Worm (Caenorhabditis elegans): ENCODE measurements around the gene Y102A5C.4.

Y102A5C.4 gene

DNA sequence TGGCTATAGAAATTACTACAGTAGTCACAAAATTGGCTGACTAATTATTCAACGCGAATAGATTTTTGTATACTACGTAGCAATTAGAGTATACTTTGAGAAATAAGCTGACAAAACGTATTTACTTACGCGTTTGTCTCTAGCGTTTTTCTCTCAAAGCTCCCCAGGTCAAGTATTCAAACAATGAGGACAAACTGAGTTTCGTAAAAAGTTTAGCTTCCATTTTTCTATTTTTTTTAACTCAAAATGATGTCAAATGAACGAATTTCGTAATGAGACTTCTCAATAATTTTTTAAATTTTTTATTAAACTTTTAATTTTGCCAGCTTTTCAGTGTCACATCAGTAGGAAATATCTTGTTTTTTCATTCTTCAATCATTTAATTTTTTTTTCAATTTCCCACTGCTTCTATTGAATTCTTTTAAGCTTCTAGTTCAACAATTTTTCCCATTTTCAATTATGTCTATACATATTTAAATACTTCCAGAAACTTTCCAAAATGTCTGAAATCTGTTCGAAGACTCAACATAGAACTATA, 33.2 kb upstream of the Y102A5C.4 start, which contains the start of the genes ifas-2 and fbxa-44:
Gene ifas-2, minus strand, starts transcription at position 101 of the 538 bp plus-strand sequence.
Gene fbxa-44, plus strand, starts transcription at position 488 of the 538 bp plus-strand sequence.
- TF ChIP-seq ceh-13 (GFP tag; optimal IDR thresholded peaks at IDR 0.05) (no peak), flt-1 (GFP tag; IDR thresholded peaks at IDR 0.05) (no peak), ets-7 (tag; optimal IDR thresholded peaks at IDR 0.05) (no peak), tbx-11 (GFP tag; IDR thresholded peaks at IDR 0.05) (no peak), tbx-37 (GFP tag; conservative IDR thresholded peaks at IDR 0.05) (no peak), hmg-4 (GFP tag; optimal IDR thresholded peaks at IDR 0.05) (no peak), ama-1 (optimal IDR thresholded peaks at IDR 0.05) (no peak), F13C5.2 (tag; optimal IDR thresholded peaks at IDR 0.05) (no peak), scrt-1 (GFP tag; IDR thresholded peaks at IDR 0.05) (no peak)

- TF ChIP-seq ceh-13 (GFP tag; optimal IDR thresholded peaks at IDR 0.05) (no peak), ets-7 (tag; optimal IDR thresholded peaks at IDR 0.05) (no peak), ceh-36 (tag; optimal IDR thresholded peaks at IDR 0.05) (no peak), pes-1 (GFP tag; IDR thresholded peaks at IDR 0.05) (no peak), scrt-1 (GFP tag; IDR thresholded peaks at IDR 0.05) (no peak), flt-1 (GFP tag; IDR thresholded peaks at IDR 0.05) (no peak), ama-1 (optimal IDR thresholded peaks at IDR 0.05) (no peak), hnd-1 (tag; optimal IDR thresholded peaks at IDR 0.05) (no peak), tbx-11 (GFP tag; IDR thresholded peaks at IDR 0.05) (no peak), aly-1 (tag; optimal IDR thresholded peaks at IDR 0.05) (no peak), F13C5.2 (tag; optimal IDR thresholded peaks at IDR 0.05) (no peak)
Measured at ce11 chrV:16893440-16893839, 28.6 kb upstream of the Y102A5C.4 start, which contains the start of gene F09C6.15. Gene F09C6.15 (plus strand): TSS chrV:16893740.

DNA sequence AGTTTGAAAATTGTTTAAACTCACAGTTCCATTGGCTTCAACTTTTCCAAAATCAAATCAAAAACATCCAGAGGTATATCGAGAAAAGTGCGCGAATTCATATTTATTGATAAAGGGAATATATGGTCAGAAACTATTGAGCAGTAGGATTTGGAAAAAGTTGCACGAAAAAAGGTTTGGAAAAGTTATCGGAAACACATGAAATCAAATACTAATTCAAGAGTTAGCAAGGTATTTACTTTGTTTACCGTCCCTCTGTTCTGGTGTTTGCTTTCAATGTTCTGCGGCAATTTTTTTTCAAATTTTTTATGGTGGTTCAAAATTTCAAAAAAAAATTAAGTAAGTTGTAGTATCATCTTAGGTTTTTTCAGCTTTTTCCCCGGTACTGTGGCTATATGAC, 22.7 kb upstream of the Y102A5C.4 start, which contains the start of gene fbxa-45:
Gene fbxa-45, minus strand, starts transcription at position 101 of the 400 bp plus-strand sequence.
- TF ChIP-seq ama-1 (optimal IDR thresholded peaks at IDR 0.05) (no peak), pes-1 (GFP tag; IDR thresholded peaks at IDR 0.05) (no peak), sea-1 (GFP tag; conservative IDR thresholded peaks at IDR 0.05) (no peak), hmg-4 (GFP tag; optimal IDR thresholded peaks at IDR 0.05) (no peak), ceh-36 (tag; optimal IDR thresholded peaks at IDR 0.05) (no peak), ceh-13 (GFP tag; optimal IDR thresholded peaks at IDR 0.05) (no peak), hnd-1 (tag; optimal IDR thresholded peaks at IDR 0.05) (no peak), aly-1 (tag; optimal IDR thresholded peaks at IDR 0.05) (no peak), B0310.2 (tag; optimal IDR thresholded peaks at IDR 0.05) (no peak), hmbx-1 (tag; optimal IDR thresholded peaks at IDR 0.05) (no peak), tra-4 (tag; optimal IDR thresholded peaks at IDR 0.05) (no peak), tbx-37 (GFP tag; conservative IDR thresholded peaks at IDR 0.05) (no peak), F13C5.2 (tag; optimal IDR thresholded peaks at IDR 0.05) (no peak), tbx-11 (GFP tag; IDR thresholded peaks at IDR 0.05) (no peak), ets-7 (tag; optimal IDR thresholded peaks at IDR 0.05) (no peak), flt-1 (GFP tag; IDR thresholded peaks at IDR 0.05) (no peak), scrt-1 (GFP tag; IDR thresholded peaks at IDR 0.05) (no peak)

DNA sequence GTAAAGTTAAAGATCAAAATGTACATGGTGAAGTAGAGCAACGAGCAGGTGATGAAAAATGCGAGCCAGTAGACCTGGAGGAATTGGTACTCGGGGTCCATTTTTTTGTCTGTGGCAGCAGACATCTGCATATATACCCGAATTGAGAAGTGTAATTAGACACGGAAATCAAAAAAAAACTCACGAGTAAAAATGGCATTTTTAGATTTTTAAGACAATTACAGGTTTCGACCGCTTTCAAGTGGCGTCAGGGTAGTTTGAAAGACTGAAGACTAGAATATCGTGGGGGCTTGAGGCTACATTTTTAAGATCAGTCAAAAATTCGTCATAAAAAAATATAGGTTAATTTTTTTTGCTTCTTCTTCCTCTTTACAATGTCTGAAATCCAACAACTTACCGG, 19.3 kb upstream of the Y102A5C.4 start, which contains the start of gene srd-68:
Gene srd-68, minus strand, starts transcription at position 101 of the 400 bp plus-strand sequence.
- TF ChIP-seq pes-1 (GFP tag; IDR thresholded peaks at IDR 0.05): no peak
- TF ChIP-seq tra-4 (tag; optimal IDR thresholded peaks at IDR 0.05): no peak
- no peak for TF ChIP-seq hmbx-1 (tag; optimal IDR thresholded peaks at IDR 0.05)
- no peak for TF ChIP-seq aly-1 (tag; optimal IDR thresholded peaks at IDR 0.05)
- no peak for TF ChIP-seq flt-1 (GFP tag; IDR thresholded peaks at IDR 0.05)
- TF ChIP-seq sea-1 (GFP tag; conservative IDR thresholded peaks at IDR 0.05): no peak
- no peak for TF ChIP-seq tbx-37 (GFP tag; conservative IDR thresholded peaks at IDR 0.05)
- TF ChIP-seq ceh-13 (GFP tag; optimal IDR thresholded peaks at IDR 0.05): no peak
- no peak for TF ChIP-seq ceh-36 (tag; optimal IDR thresholded peaks at IDR 0.05)
- no peak for TF ChIP-seq B0310.2 (tag; optimal IDR thresholded peaks at IDR 0.05)
- no peak for TF ChIP-seq hnd-1 (tag; optimal IDR thresholded peaks at IDR 0.05)
- no peak for TF ChIP-seq tbx-11 (GFP tag; IDR thresholded peaks at IDR 0.05)
- TF ChIP-seq scrt-1 (GFP tag; IDR thresholded peaks at IDR 0.05): no peak
- no peak for TF ChIP-seq F13C5.2 (tag; optimal IDR thresholded peaks at IDR 0.05)
- TF ChIP-seq ama-1 (optimal IDR thresholded peaks at IDR 0.05): no peak
- TF ChIP-seq ets-7 (tag; optimal IDR thresholded peaks at IDR 0.05): no peak

ce11 chrV:16904612-16905011, 17.4 kb upstream of the Y102A5C.4 start, which contains the start of gene nhr-262:
Gene nhr-262 (plus strand): TSS chrV:16904912.
- TF ChIP-seq ceh-36 (tag; optimal IDR thresholded peaks at IDR 0.05): no peak
- no peak for TF ChIP-seq ets-7 (tag; optimal IDR thresholded peaks at IDR 0.05)
- TF ChIP-seq B0310.2 (tag; optimal IDR thresholded peaks at IDR 0.05): no peak
- no peak for TF ChIP-seq hmbx-1 (tag; optimal IDR thresholded peaks at IDR 0.05)
- no peak for TF ChIP-seq sea-1 (GFP tag; conservative IDR thresholded peaks at IDR 0.05)
- TF ChIP-seq scrt-1 (GFP tag; IDR thresholded peaks at IDR 0.05): no peak
- TF ChIP-seq tbx-37 (GFP tag; conservative IDR thresholded peaks at IDR 0.05): no peak
- TF ChIP-seq tra-4 (tag; optimal IDR thresholded peaks at IDR 0.05): no peak
- no peak for TF ChIP-seq pes-1 (GFP tag; IDR thresholded peaks at IDR 0.05)

ce11 chrV:16909871-16910270, 12.2 kb upstream of the Y102A5C.4 start, which contains the start of gene F09C6.16:
Gene F09C6.16 (minus strand): TSS chrV:16909971.
- no peak for TF ChIP-seq sea-1 (GFP tag; conservative IDR thresholded peaks at IDR 0.05)
- no peak for TF ChIP-seq hnd-1 (tag; optimal IDR thresholded peaks at IDR 0.05)
- no peak for TF ChIP-seq B0310.2 (tag; optimal IDR thresholded peaks at IDR 0.05)
- TF ChIP-seq scrt-1 (GFP tag; IDR thresholded peaks at IDR 0.05): no peak
- no peak for TF ChIP-seq ets-7 (tag; optimal IDR thresholded peaks at IDR 0.05)
- no peak for TF ChIP-seq tra-4 (tag; optimal IDR thresholded peaks at IDR 0.05)
- TF ChIP-seq tbx-11 (GFP tag; IDR thresholded peaks at IDR 0.05): no peak
- no peak for TF ChIP-seq pes-1 (GFP tag; IDR thresholded peaks at IDR 0.05)
- TF ChIP-seq F13C5.2 (tag; optimal IDR thresholded peaks at IDR 0.05): no peak
- no peak for TF ChIP-seq ama-1 (optimal IDR thresholded peaks at IDR 0.05)
- TF ChIP-seq hmg-4 (GFP tag; optimal IDR thresholded peaks at IDR 0.05): no peak
- no peak for TF ChIP-seq flt-1 (GFP tag; IDR thresholded peaks at IDR 0.05)
- no peak for TF ChIP-seq aly-1 (tag; optimal IDR thresholded peaks at IDR 0.05)
- TF ChIP-seq ceh-13 (GFP tag; optimal IDR thresholded peaks at IDR 0.05): no peak
- no peak for TF ChIP-seq tbx-37 (GFP tag; conservative IDR thresholded peaks at IDR 0.05)
- TF ChIP-seq ceh-36 (tag; optimal IDR thresholded peaks at IDR 0.05): no peak
- TF ChIP-seq hmbx-1 (tag; optimal IDR thresholded peaks at IDR 0.05): no peak

- TF ChIP-seq flt-1 (GFP tag; IDR thresholded peaks at IDR 0.05) (no peak), hnd-1 (tag; optimal IDR thresholded peaks at IDR 0.05) (no peak), pes-1 (GFP tag; IDR thresholded peaks at IDR 0.05) (no peak), sea-1 (GFP tag; conservative IDR thresholded peaks at IDR 0.05) (no peak), B0310.2 (tag; optimal IDR thresholded peaks at IDR 0.05) (no peak), ets-7 (tag; optimal IDR thresholded peaks at IDR 0.05) (no peak), tbx-37 (GFP tag; conservative IDR thresholded peaks at IDR 0.05) (no peak), ama-1 (optimal IDR thresholded peaks at IDR 0.05) (no peak), aly-1 (tag; optimal IDR thresholded peaks at IDR 0.05) (no peak), tra-4 (tag; optimal IDR thresholded peaks at IDR 0.05) (no peak), scrt-1 (GFP tag; IDR thresholded peaks at IDR 0.05) (no peak), hmbx-1 (tag; optimal IDR thresholded peaks at IDR 0.05) (no peak), hmg-4 (GFP tag; optimal IDR thresholded peaks at IDR 0.05) (no peak), tbx-11 (GFP tag; IDR thresholded peaks at IDR 0.05) (no peak), F13C5.2 (tag; optimal IDR thresholded peaks at IDR 0.05) (no peak), ceh-36 (tag; optimal IDR thresholded peaks at IDR 0.05) (no peak), ceh-13 (GFP tag; optimal IDR thresholded peaks at IDR 0.05) (no peak)
Measured at ce11 chrV:16910864-16911263, 11.2 kb upstream of the Y102A5C.4 start.
